Worm (Caenorhabditis elegans) whole organism, L2 larva: Measurements from ENCODE around the gene C56C10.4.
A peak's percentile ranks its signal among the peaks of the same experiment; 100 is the strongest.

ENCODE experiments used
- C34F6.9 ChIP-seq: fragments of 150-350 bp; optimal IDR thresholded peaks from 2 replicates; lab custom pipeline; 2014; ENCODE audit warnings: missing biosample characterization, missing genetic modification characterization
- F13H6.1 ChIP-seq: sonication (generic microtip); optimal IDR thresholded peaks from 2 replicates; lab custom pipeline; 2016; ENCODE audit warnings: missing genetic modification characterization, missing compliant biosample characterization
- R02D3.7 ChIP-seq: fragments of 150-350 bp; optimal IDR thresholded peaks from 2 replicates; lab custom pipeline; 2014; ENCODE audit warnings: missing biosample characterization, missing genetic modification characterization
- Y55F3AM.14 ChIP-seq: fragments of 200-800 bp; sonication (Bioruptor generic); optimal IDR thresholded peaks from 2 replicates; lab custom pipeline; 2018; ENCODE audit warnings: mild to moderate bottlenecking, missing genetic modification characterization, missing compliant biosample characterization
- alr-1 ChIP-seq: fragments of 150-350 bp; optimal IDR thresholded peaks from 2 replicates; lab custom pipeline; 2014; ENCODE audit warnings: missing biosample characterization, missing genetic modification characterization
- aly-2 ChIP-seq: fragments of 150-350 bp; optimal IDR thresholded peaks from 2 replicates; lab custom pipeline; 2014; ENCODE audit warnings: missing biosample characterization, missing genetic modification characterization
- ama-1 ChIP-seq: fragments of 150-350 bp; optimal IDR thresholded peaks from 2 replicates; lab custom pipeline; 2018; ENCODE audit warnings: inconsistent platforms
- blmp-1 ChIP-seq: sonication (generic microtip); optimal IDR thresholded peaks from 2 replicates; lab custom pipeline; 2017; ENCODE audit warnings: missing genetic modification characterization, mild to moderate bottlenecking, missing compliant biosample characterization, antibody characterized with exemption, moderate library complexity; ENCODE audit not compliant: insufficient read depth
- ceh-16 ChIP-seq: fragments of 150-350 bp; optimal IDR thresholded peaks from 2 replicates; lab custom pipeline; 2014; ENCODE audit warnings: missing biosample characterization, missing genetic modification characterization
- ceh-82 ChIP-seq: fragments of 150-350 bp; optimal IDR thresholded peaks from 2 replicates; lab custom pipeline; 2014; ENCODE audit warnings: missing biosample characterization, missing genetic modification characterization
- crh-2 ChIP-seq: sonication (generic microtip); optimal IDR thresholded peaks from 2 replicates; lab custom pipeline; 2017; ENCODE audit warnings: missing biosample characterization, missing genetic modification characterization
- dmd-4 ChIP-seq: sonication (generic microtip); optimal IDR thresholded peaks from 2 replicates; lab custom pipeline; 2017; ENCODE audit warnings: missing biosample characterization, missing genetic modification characterization
- egl-27 ChIP-seq: sonication (generic microtip); optimal IDR thresholded peaks from 3 replicates; lab custom pipeline; 2017; ENCODE audit warnings: missing biosample characterization, missing genetic modification reagents, missing genetic modification characterization
- elt-1 ChIP-seq: fragments of 150-350 bp; optimal IDR thresholded peaks from 2 replicates; lab custom pipeline; 2014; ENCODE audit warnings: missing biosample characterization, missing genetic modification characterization
- elt-3 ChIP-seq: sonication (generic microtip); optimal IDR thresholded peaks from 2 replicates; lab custom pipeline; 2017; ENCODE audit warnings: missing biosample characterization, missing genetic modification characterization
- fos-1 ChIP-seq: fragments of 150-350 bp; optimal IDR thresholded peaks from 2 replicates; lab custom pipeline; 2014; ENCODE audit warnings: missing biosample characterization, missing genetic modification characterization
- gmeb-1 ChIP-seq: fragments of 150-350 bp; optimal IDR thresholded peaks from 2 replicates; lab custom pipeline; 2014; ENCODE audit warnings: missing biosample characterization, missing genetic modification characterization
- lin-11 ChIP-seq: fragments of 150-350 bp; sonication (generic microtip); optimal IDR thresholded peaks from 2 replicates; lab custom pipeline; 2014; ENCODE audit warnings: missing biosample characterization, missing genetic modification characterization, inconsistent platforms, mixed read lengths
- lin-13 ChIP-seq: fragments of 150-350 bp; optimal IDR thresholded peaks from 2 replicates; lab custom pipeline; 2014; ENCODE audit warnings: missing biosample characterization, missing genetic modification reagents, missing genetic modification characterization
- lin-39 ChIP-seq: fragments of 150-350 bp; optimal IDR thresholded peaks from 2 replicates; lab custom pipeline; 2014; ENCODE audit warnings: missing biosample characterization, missing genetic modification reagents, missing genetic modification characterization
- lsy-2 ChIP-seq, 2 experiments: fragments of 150-350 bp in 1 of 2; sonication (generic microtip) in 1 of 2; optimal IDR thresholded peaks; 2 replicates each; lab custom pipeline; 2014 to 2017; ENCODE audit warnings: missing biosample characterization in 2 of 2, missing genetic modification characterization in 2 of 2
- mbf-1 ChIP-seq: sonication (generic microtip); optimal IDR thresholded peaks from 2 replicates; lab custom pipeline; 2017; ENCODE audit warnings: missing biosample characterization, missing genetic modification characterization
- mdl-1 ChIP-seq, 2 experiments: fragments of 150-350 bp in 1 of 2; sonication (generic microtip) in 1 of 2; optimal IDR thresholded peaks; 2 replicates each; lab custom pipeline; 2017; ENCODE audit warnings: missing biosample characterization in 2 of 2, missing genetic modification characterization in 2 of 2
- nhr-10 ChIP-seq: sonication (generic microtip); optimal IDR thresholded peaks from 2 replicates; lab custom pipeline; 2017; ENCODE audit warnings: missing biosample characterization, missing genetic modification characterization
- nhr-11 ChIP-seq: fragments of 150-350 bp; optimal IDR thresholded peaks from 2 replicates; lab custom pipeline; 2014; ENCODE audit warnings: missing biosample characterization, missing genetic modification characterization
- nhr-12 ChIP-seq: fragments of 150-350 bp; optimal IDR thresholded peaks from 2 replicates; lab custom pipeline; 2014; ENCODE audit warnings: missing biosample characterization, missing genetic modification characterization
- nhr-129 ChIP-seq: fragments of 150-350 bp; optimal IDR thresholded peaks from 2 replicates; lab custom pipeline; 2014; ENCODE audit warnings: missing biosample characterization, missing genetic modification characterization
- nhr-21 ChIP-seq: fragments of 150-350 bp; optimal IDR thresholded peaks from 2 replicates; lab custom pipeline; 2014; ENCODE audit warnings: missing biosample characterization, missing genetic modification characterization
- nhr-23 ChIP-seq: fragments of 150-350 bp; optimal IDR thresholded peaks from 2 replicates; lab custom pipeline; 2014; ENCODE audit warnings: missing biosample characterization, missing genetic modification reagents, missing genetic modification characterization
- nhr-237 ChIP-seq: fragments of 150-350 bp; optimal IDR thresholded peaks from 2 replicates; lab custom pipeline; 2014; ENCODE audit warnings: missing biosample characterization, missing genetic modification characterization
- nhr-25 ChIP-seq: fragments of 150-350 bp; sonication (generic microtip); optimal IDR thresholded peaks from 3 replicates; lab custom pipeline; 2014; ENCODE audit warnings: missing biosample characterization, missing genetic modification characterization
- nhr-6 ChIP-seq: fragments of 150-350 bp; optimal IDR thresholded peaks from 2 replicates; lab custom pipeline; 2014; ENCODE audit warnings: missing biosample characterization, missing genetic modification characterization
- nhr-77 ChIP-seq: fragments of 150-350 bp; optimal IDR thresholded peaks from 2 replicates; lab custom pipeline; 2014; ENCODE audit warnings: missing biosample characterization, missing genetic modification characterization
- peb-1 ChIP-seq: fragments of 150-350 bp; optimal IDR thresholded peaks from 2 replicates; lab custom pipeline; 2014; ENCODE audit warnings: missing biosample characterization, missing genetic modification characterization
- sem-4 ChIP-seq: fragments of 150-350 bp; optimal IDR thresholded peaks from 2 replicates; lab custom pipeline; 2014; ENCODE audit warnings: missing biosample characterization, missing genetic modification reagents, missing genetic modification characterization
- skn-1 ChIP-seq: sonication (generic microtip); optimal IDR thresholded peaks from 2 replicates; lab custom pipeline; 2017; ENCODE audit warnings: missing biosample characterization, missing genetic modification characterization
- sma-9 ChIP-seq, 2 experiments: fragments of 150-350 bp in 1 of 2; sonication (generic microtip) in 1 of 2; optimal IDR thresholded peaks; 2 replicates each; lab custom pipeline; 2014 to 2016; ENCODE audit warnings: missing genetic modification characterization in 2 of 2, mild to moderate bottlenecking in 1 of 2, missing biosample characterization in 1 of 2, missing compliant biosample characterization in 1 of 2, missing genetic modification reagents in 1 of 2, moderate library complexity in 1 of 2
- snpc-4 ChIP-seq: fragments of 150-350 bp; optimal IDR thresholded peaks from 2 replicates; lab custom pipeline; 2014; ENCODE audit warnings: missing biosample characterization, missing genetic modification characterization
- unc-39 ChIP-seq: fragments of 150-350 bp; optimal IDR thresholded peaks from 2 replicates; lab custom pipeline; 2014; ENCODE audit warnings: missing biosample characterization, missing genetic modification characterization
- unc-55 ChIP-seq: fragments of 150-350 bp; sonication (generic microtip); optimal IDR thresholded peaks from 3 replicates; lab custom pipeline; 2014; ENCODE audit warnings: missing biosample characterization, missing genetic modification reagents, missing genetic modification characterization
- unc-62 ChIP-seq: fragments of 150-350 bp; optimal IDR thresholded peaks from 2 replicates; lab custom pipeline; 2014; ENCODE audit warnings: missing biosample characterization, missing genetic modification reagents, missing genetic modification characterization
- zag-1 ChIP-seq: fragments of 150-350 bp; optimal IDR thresholded peaks from 2 replicates; lab custom pipeline; 2014; ENCODE audit warnings: missing biosample characterization, missing genetic modification characterization
- ztf-1 ChIP-seq: fragments of 200-800 bp; sonication (Bioruptor generic); conservative IDR thresholded peaks from 2 replicates; pipeline ENCODE4 v1.3.6; 2022; ENCODE audit warnings: missing genetic modification characterization, missing compliant biosample characterization
- ztf-11 ChIP-seq: sonication (generic microtip); optimal IDR thresholded peaks from 2 replicates; lab custom pipeline; 2017; ENCODE audit warnings: missing biosample characterization, missing genetic modification characterization
- ztf-4 ChIP-seq: fragments of 150-350 bp; optimal IDR thresholded peaks from 2 replicates; lab custom pipeline; 2014; ENCODE audit warnings: missing biosample characterization, missing genetic modification characterization

The C56C10.4 gene

ce11 chrII:6575647-6576046 lies 7.2 kb upstream of the C56C10.4 start, which contains the start of gene sra-29:
sra-29 (minus strand) TSS chrII:6575747.
- TF ChIP-seq nhr-129 (tag; lab: Kevin White, UChicago), result no peak
- TF ChIP-seq lsy-2 (tag; optimal IDR thresholded peaks at IDR 0.05; lab: Kevin White, UChicago), result no peak
- TF ChIP-seq lin-39 (tag; lab: Kevin White, UChicago), result no peak
- TF ChIP-seq gmeb-1, result no peak
- no peak for TF ChIP-seq aly-2 (tag; lab: Kevin White, UChicago)
- TF ChIP-seq crh-2 (tag; lab: Kevin White, UChicago), result no peak
- no peak for TF ChIP-seq egl-27
- TF ChIP-seq R02D3.7, result no peak
- no peak for TF ChIP-seq alr-1
- TF ChIP-seq, all 48 proteins: peak for 0

- no peak for TF ChIP-seq nhr-21
- no peak for TF ChIP-seq unc-39 (tag; lab: Kevin White, UChicago)
Observed at ce11 chrII:6578378-6578777, 4.5 kb upstream of the C56C10.4 start, which contains the start of gene sra-31. sra-31 (minus strand) TSS chrII:6578478.

ce11 chrII:6581236-6581635 lies 1.6 kb upstream of the C56C10.4 start, which contains the start of gene C56C10.6:
C56C10.6 (minus strand) TSS chrII:6581336.
- TF ChIP-seq nhr-77 (tag; lab: Kevin White, UChicago), result no peak
- TF ChIP-seq nhr-25, result no peak
- no peak for TF ChIP-seq unc-39 (tag; lab: Kevin White, UChicago)
- no peak for TF ChIP-seq dmd-4 (tag; lab: Kevin White, UChicago)
- TF ChIP-seq nhr-12 (tag; lab: Kevin White, UChicago), result no peak
- no peak for TF ChIP-seq nhr-11 (tag; lab: Kevin White, UChicago)
- no peak for TF ChIP-seq elt-3 (tag; lab: Kevin White, UChicago)
- no peak for TF ChIP-seq nhr-23 (tag; lab: Kevin White, UChicago)
- no peak for TF ChIP-seq nhr-129 (tag; lab: Kevin White, UChicago)
- no peak for TF ChIP-seq lsy-2 (tag; optimal IDR thresholded peaks at IDR 0.05; lab: Kevin White, UChicago)
- TF ChIP-seq nhr-237 (tag; lab: Kevin White, UChicago), result no peak
- no peak for TF ChIP-seq zag-1
- no peak for TF ChIP-seq ztf-1 (GFP tag; lab: Robert Waterston, UW)
- TF ChIP-seq unc-55 (GFP tag; lab: Kevin White, UChicago), result no peak
- no peak for TF ChIP-seq ama-1
- TF ChIP-seq unc-62, result no peak
- TF ChIP-seq mdl-1 (tag; optimal IDR thresholded peaks at IDR 0.05; lab: Kevin White, UChicago), result no peak
- TF ChIP-seq F13H6.1 (tag; lab: Kevin White, UChicago), result no peak
- no peak for TF ChIP-seq ceh-16 (tag; lab: Kevin White, UChicago)

ce11 chrII:6587264-6587870 lies 4.5 kb downstream of the C56C10.4 start, which contains the start of gene C56C10.7:
C56C10.7 (minus strand) TSS chrII:6587575.
- TF ChIP-seq lsy-2 (tag; optimal IDR thresholded peaks at IDR 0.05; lab: Kevin White, UChicago) (peak; percentile 25 to 50), skn-1 (tag; lab: Kevin White, UChicago) (no peak), gmeb-1 (no peak), unc-39 (tag; lab: Kevin White, UChicago) (no peak), ceh-82 (tag; lab: Kevin White, UChicago) (no peak), sma-9 (GFP tag; optimal IDR thresholded peaks at IDR 0.05; lab: Kevin White, UChicago) (peak; percentile 27), sma-9 (tag; optimal IDR thresholded peaks at IDR 0.05; lab: Kevin White, UChicago) (no peak), nhr-6 (no peak), zag-1 (no peak), ama-1 (peak; percentile 40), ztf-11 (tag; lab: Kevin White, UChicago) (no peak), C34F6.9 (no peak), blmp-1 (no peak), nhr-237 (tag; lab: Kevin White, UChicago) (no peak), ztf-4 (peak; percentile 69), snpc-4 (tag; lab: Kevin White, UChicago) (no peak), ztf-1 (GFP tag; lab: Robert Waterston, UW) (no peak), nhr-25 (no peak), Y55F3AM.14 (GFP tag; lab: Kevin White, UChicago) (no peak), F13H6.1 (tag; lab: Kevin White, UChicago) (no peak), lin-13 (GFP tag; lab: Kevin White, UChicago) (no peak), fos-1 (tag; lab: Kevin White, UChicago) (no peak), elt-3 (tag; lab: Kevin White, UChicago) (no peak), nhr-23 (tag; lab: Kevin White, UChicago) (no peak), aly-2 (tag; lab: Kevin White, UChicago) (no peak), nhr-12 (tag; lab: Kevin White, UChicago) (no peak), sem-4 (tag; lab: Kevin White, UChicago) (no peak), elt-1 (tag; lab: Kevin White, UChicago) (no peak), nhr-11 (tag; lab: Kevin White, UChicago) (no peak), lin-11 (tag; lab: Kevin White, UChicago) (no peak), unc-55 (GFP tag; lab: Kevin White, UChicago) (no peak), lin-39 (tag; lab: Kevin White, UChicago) (no peak), mbf-1 (tag; lab: Kevin White, UChicago) (no peak), mdl-1 (tag; optimal IDR thresholded peaks at IDR 0.05; lab: Kevin White, UChicago) (no peak), nhr-10 (tag; lab: Kevin White, UChicago) (no peak), unc-62 (no peak), nhr-21 (no peak), peb-1 (no peak)
